Worm (Caenorhabditis elegans): Measurements from ENCODE around the gene eat-20.

The eat-20 gene

ce11 chrX:15504795-15505194 lies 5.0 kb upstream of the eat-20 start, which contains the start of gene tbh-1:
tbh-1 (minus strand) TSS chrX:15504895.
- no peak for TF ChIP-seq unc-62 (GFP tag; optimal IDR thresholded peaks at IDR 0.05)

- TF ChIP-seq unc-62 (GFP tag; optimal IDR thresholded peaks at IDR 0.05) = no peak
Observed at ce11 chrX:15507830-15508347, 1.9 kb upstream of the eat-20 start, which contains the start of gene zipt-7.2. zipt-7.2 (minus strand) TSS chrX:15507880.

- no peak for TF ChIP-seq unc-62 (GFP tag; optimal IDR thresholded peaks at IDR 0.05)
Observed at ce11 chrX:15514547-15514946, 4.7 kb downstream of the eat-20 start.

ce11 chrX:15515798-15516197 lies 6.0 kb downstream of the eat-20 start:
- no peak for TF ChIP-seq unc-62 (GFP tag; optimal IDR thresholded peaks at IDR 0.05)

DNA sequence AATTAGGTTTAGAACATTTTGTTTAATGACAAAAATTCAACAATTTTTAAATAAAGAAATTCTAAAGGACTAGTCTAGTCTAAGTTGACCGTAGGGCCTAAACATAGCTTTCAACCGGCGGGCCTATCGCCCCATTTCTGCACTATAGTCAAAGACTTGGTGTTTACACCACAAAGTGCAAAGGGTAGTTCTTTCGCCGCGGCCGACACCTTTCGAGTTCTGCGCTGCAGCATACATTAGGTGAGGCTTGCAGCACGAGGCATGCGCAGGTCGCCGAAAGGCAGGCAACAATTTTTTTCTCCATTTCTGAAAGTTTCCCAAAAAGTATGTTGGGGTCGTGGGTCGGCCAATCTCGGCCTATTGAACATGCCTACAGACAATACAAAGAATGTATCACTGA lies 18.7 kb downstream of the eat-20 start:
- no peak for TF ChIP-seq unc-62 (GFP tag; optimal IDR thresholded peaks at IDR 0.05)

- no peak for TF ChIP-seq unc-62 (GFP tag; optimal IDR thresholded peaks at IDR 0.05)
Observed at ce11 chrX:15533260-15533659, 23.4 kb downstream of the eat-20 start.

- no peak for TF ChIP-seq unc-62 (GFP tag; optimal IDR thresholded peaks at IDR 0.05)
Observed at ce11 chrX:15535190-15535636, 25.4 kb downstream of the eat-20 start.

- TF ChIP-seq unc-62 (GFP tag; optimal IDR thresholded peaks at IDR 0.05) = no peak
Observed at ce11 chrX:15536017-15536416, 26.2 kb downstream of the eat-20 start.

DNA sequence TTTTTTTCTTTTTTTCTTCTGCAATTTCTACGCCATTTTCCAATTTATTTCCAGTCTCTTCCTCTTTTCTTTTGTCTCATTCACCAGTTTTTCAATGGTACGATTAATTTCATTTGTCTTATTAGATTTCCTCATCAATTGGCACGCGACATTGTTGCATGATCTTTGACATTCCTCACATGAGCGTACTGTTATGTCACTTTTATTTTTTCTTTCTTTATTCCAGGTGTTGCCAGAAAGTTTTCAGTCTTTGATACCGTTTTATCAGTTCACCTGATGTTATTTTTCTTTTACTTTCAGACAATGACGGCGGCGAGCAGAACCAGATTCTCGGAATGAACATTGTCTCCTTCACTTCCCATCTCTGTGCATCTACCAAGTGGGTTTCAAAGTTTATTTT lies 27.6 kb downstream of the eat-20 start, which contains the start of the genes olrn-1 and C02C6.14:
Gene olrn-1 (plus strand): TSS at position 301 of the 400 bp plus-strand sequence.
Gene C02C6.14 (plus strand): TSS at position 304 of the 400 bp plus-strand sequence.
- no peak for TF ChIP-seq unc-62 (GFP tag; optimal IDR thresholded peaks at IDR 0.05)

DNA sequence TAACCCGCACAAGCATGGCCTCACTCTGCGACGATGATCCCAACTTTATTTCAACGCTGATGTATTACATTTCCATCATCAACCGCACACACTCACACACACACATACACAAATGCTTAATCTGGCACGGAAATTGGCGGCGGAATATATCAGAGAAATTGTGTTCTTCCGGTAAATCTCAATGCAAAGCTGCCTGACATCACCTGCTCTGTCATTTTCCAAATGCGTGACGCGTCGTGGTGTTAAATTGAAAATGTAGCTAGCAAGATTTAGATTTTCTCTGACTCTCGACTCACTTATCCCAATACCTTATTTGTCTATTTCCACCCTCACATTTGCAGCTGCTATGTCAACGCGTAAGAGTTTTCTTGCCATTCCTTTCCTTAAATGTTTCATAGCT lies 29.5 kb downstream of the eat-20 start:
- no peak for TF ChIP-seq unc-62 (GFP tag; optimal IDR thresholded peaks at IDR 0.05)

DNA sequence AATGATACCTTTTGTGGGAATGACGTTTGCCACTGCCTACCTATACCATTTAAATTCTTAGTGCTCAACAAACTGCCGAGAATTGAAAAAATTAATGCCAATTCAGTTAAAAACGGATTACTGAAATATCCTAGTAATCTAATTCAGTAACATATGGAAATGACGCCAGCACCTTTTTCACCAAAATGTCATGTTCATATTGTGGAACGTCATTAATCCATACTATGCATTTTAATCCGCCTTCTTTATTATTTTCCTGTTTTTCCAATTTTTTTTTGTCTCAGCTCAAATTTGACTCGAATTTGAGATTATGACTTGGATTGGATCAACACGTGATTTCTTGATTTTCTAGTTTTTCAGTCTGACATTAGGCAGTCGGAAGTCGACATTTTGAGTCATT lies 31.6 kb downstream of the eat-20 start:
- no peak for TF ChIP-seq unc-62 (GFP tag; optimal IDR thresholded peaks at IDR 0.05)

DNA sequence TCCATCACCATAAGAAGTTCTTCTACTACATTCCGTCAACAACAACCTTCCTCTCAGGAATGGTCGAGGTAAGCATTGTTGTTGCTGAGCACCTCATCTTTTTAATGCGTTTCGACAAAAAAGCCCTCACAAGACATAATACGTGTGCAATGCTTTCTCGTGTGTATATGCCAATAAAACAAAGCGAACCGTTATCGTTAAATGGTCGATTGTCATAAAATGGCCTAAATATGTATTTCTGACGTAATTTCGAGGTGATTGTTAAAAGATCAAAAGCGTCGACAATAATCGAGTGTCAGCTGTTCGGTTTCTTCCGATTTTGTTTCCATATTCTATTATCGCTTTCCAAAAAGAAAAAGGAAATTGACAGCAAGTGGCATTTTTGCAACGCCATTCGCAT lies 34.9 kb downstream of the eat-20 start:
- TF ChIP-seq unc-62 (GFP tag; optimal IDR thresholded peaks at IDR 0.05) = no peak

ce11 chrX:15545485-15545884 lies 35.7 kb downstream of the eat-20 start:
- no peak for TF ChIP-seq unc-62 (GFP tag; optimal IDR thresholded peaks at IDR 0.05)

DNA sequence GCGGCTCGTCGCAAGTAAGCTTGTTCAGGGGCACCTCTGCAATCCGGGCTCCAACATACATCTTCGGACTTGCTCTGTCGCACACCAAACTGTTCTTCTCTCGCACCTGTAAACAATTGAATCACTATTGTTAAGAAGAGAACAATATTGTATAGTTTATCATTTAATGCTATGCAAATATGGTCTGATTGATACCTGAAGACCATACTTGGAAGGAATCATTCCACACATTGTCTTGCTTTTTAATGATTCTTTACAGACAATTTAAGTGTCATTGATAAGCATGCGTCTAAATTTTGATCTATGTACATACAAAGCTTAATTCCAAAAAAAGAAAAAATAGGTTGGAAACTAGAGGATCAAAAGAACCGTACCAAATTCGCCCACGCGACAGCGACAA lies 37.1 kb downstream of the eat-20 start:
- no peak for TF ChIP-seq unc-62 (GFP tag; optimal IDR thresholded peaks at IDR 0.05)

ce11 chrX:15547896-15548295 lies 38.1 kb downstream of the eat-20 start:
- TF ChIP-seq unc-62 (GFP tag; optimal IDR thresholded peaks at IDR 0.05) = no peak

- no peak for TF ChIP-seq unc-62 (GFP tag; optimal IDR thresholded peaks at IDR 0.05)
Observed at ce11 chrX:15550769-15551168, 41.0 kb downstream of the eat-20 start.

ce11 chrX:15552024-15552769 lies 42.4 kb downstream of the eat-20 start:
- TF ChIP-seq unc-62 (GFP tag; optimal IDR thresholded peaks at IDR 0.05) = no peak
